Worm (Caenorhabditis elegans) whole organism, L4/young adult: ENCODE results near the gene col-149.

Source experiments
- W03F9.2 ChIP-seq: fragments of 150-350 bp; optimal IDR thresholded peaks from 2 replicates; lab custom pipeline; 2014; ENCODE audit warnings: missing biosample characterization, missing genetic modification characterization
- dao-5 ChIP-seq: sonication (generic microtip); optimal IDR thresholded peaks from 2 replicates; lab custom pipeline; 2016; ENCODE audit warnings: missing genotype, missing genetic modification characterization, moderate library complexity, missing compliant biosample characterization
- him-1 ChIP-seq: sonication (generic microtip); optimal IDR thresholded peaks from 2 replicates; lab custom pipeline; 2016; ENCODE audit warnings: missing genotype, missing genetic modification reagents, missing genetic modification characterization, missing compliant biosample characterization

- TF ChIP-seq dao-5 (no peak), him-1 (no peak), W03F9.2 (tag; lab: Kevin White, UChicago) (no peak)
Measured at ce11 chrV:10246967-10247366, 45.7 kb downstream of the col-149 start.
